Worm (Caenorhabditis elegans) whole organism, L1 larva: ENCODE measurements around the gene nlp-5.

ENCODE experiments used
- C04F5.9 ChIP-seq: sonication (generic microtip); optimal IDR thresholded peaks from 2 replicates; lab custom pipeline; 2016; ENCODE audit warnings: missing genetic modification characterization, missing compliant biosample characterization
- F16B12.6 ChIP-seq: fragments of 150-350 bp; optimal IDR thresholded peaks from 2 replicates; lab custom pipeline; 2014; ENCODE audit warnings: missing biosample characterization, missing genetic modification characterization
- aly-2 ChIP-seq: fragments of 150-350 bp; optimal IDR thresholded peaks from 2 replicates; lab custom pipeline; 2014; ENCODE audit warnings: missing biosample characterization, missing genetic modification characterization
- ceh-82 ChIP-seq, 3 experiments: fragments of 150-350 bp in 1 of 3; sonication (generic microtip) in 2 of 3; optimal IDR thresholded peaks; 2 replicates each; lab custom pipeline; 2014 to 2017; ENCODE audit warnings: missing biosample characterization in 3 of 3, missing genetic modification characterization in 3 of 3
- ceh-88 ChIP-seq: fragments of 200-800 bp; sonication (Bioruptor generic); IDR thresholded peaks from 2 replicates; pipeline ENCODE4 v1.3.6; 2022; ENCODE audit warnings: missing genetic modification characterization, missing compliant biosample characterization
- ceh-90 ChIP-seq: sonication (generic microtip); optimal IDR thresholded peaks from 2 replicates; lab custom pipeline; 2016; ENCODE audit warnings: missing genetic modification characterization, missing compliant biosample characterization
- dpl-1 ChIP-seq, 3 experiments: fragments of 150-350 bp in 2 of 3; sonication (generic microtip) in 1 of 3; optimal IDR thresholded peaks; 2 replicates each; lab custom pipeline; 2014 to 2017; ENCODE audit warnings: missing biosample characterization in 3 of 3, missing genetic modification characterization in 3 of 3, missing genetic modification reagents in 3 of 3
- dsc-1 ChIP-seq: sonication (generic microtip); optimal IDR thresholded peaks from 2 replicates; lab custom pipeline; 2016; ENCODE audit warnings: mild to moderate bottlenecking, missing genetic modification characterization, missing compliant biosample characterization
- elt-3 ChIP-seq, 6 experiments: fragments of 150-350 bp in 1 of 6; sonication (generic microtip); optimal IDR thresholded peaks; 2 replicates each; lab custom pipeline; 2017 to 2018; ENCODE audit warnings: missing biosample characterization in 6 of 6, missing genetic modification characterization in 6 of 6, inconsistent platforms in 1 of 6
- ets-5 ChIP-seq: fragments of 200-800 bp; sonication (Bioruptor generic); IDR thresholded peaks from 2 replicates; pipeline ENCODE4 v1.3.6; 2022; ENCODE audit warnings: missing genetic modification characterization, missing compliant biosample characterization
- fkh-10 ChIP-seq: sonication (generic microtip); optimal IDR thresholded peaks from 2 replicates; lab custom pipeline; 2017; ENCODE audit warnings: missing biosample characterization, missing genetic modification reagents, missing genetic modification characterization
- fkh-8 ChIP-seq: sonication (generic microtip); optimal IDR thresholded peaks from 2 replicates; lab custom pipeline; 2016; ENCODE audit warnings: mild to moderate bottlenecking, missing genetic modification characterization, missing compliant biosample characterization
- fos-1 ChIP-seq: fragments of 150-350 bp; optimal IDR thresholded peaks from 2 replicates; lab custom pipeline; 2014; ENCODE audit warnings: missing biosample characterization, missing genetic modification characterization
- hlh-4 ChIP-seq: sonication (generic microtip); optimal IDR thresholded peaks from 2 replicates; lab custom pipeline; 2016; ENCODE audit warnings: mild to moderate bottlenecking, missing genetic modification characterization, missing compliant biosample characterization
- lin-14 ChIP-seq: fragments of 200-800 bp; sonication (Bioruptor generic); optimal IDR thresholded peaks from 2 replicates; lab custom pipeline; 2018; ENCODE audit warnings: mild to moderate bottlenecking, missing genetic modification characterization, moderate library complexity, missing compliant biosample characterization
- mab-9 ChIP-seq: fragments of 200-800 bp; sonication (Bioruptor generic); IDR thresholded peaks from 2 replicates; pipeline ENCODE4 v1.3.6; 2022; ENCODE audit warnings: missing genetic modification reagents, missing genetic modification characterization, missing compliant biosample characterization
- nhr-11 ChIP-seq: fragments of 150-350 bp; optimal IDR thresholded peaks from 2 replicates; lab custom pipeline; 2014; ENCODE audit warnings: missing biosample characterization, missing genetic modification characterization
- nhr-12 ChIP-seq: sonication (generic microtip); optimal IDR thresholded peaks from 2 replicates; lab custom pipeline; 2017; ENCODE audit warnings: missing biosample characterization, missing genetic modification characterization
- nhr-237 ChIP-seq: fragments of 150-350 bp; optimal IDR thresholded peaks from 2 replicates; lab custom pipeline; 2014; ENCODE audit warnings: missing biosample characterization, missing genetic modification characterization
- nhr-47 ChIP-seq: sonication (generic microtip); optimal IDR thresholded peaks from 2 replicates; lab custom pipeline; 2016; ENCODE audit warnings: mild to moderate bottlenecking, missing genetic modification characterization, moderate library complexity, missing compliant biosample characterization
- nhr-84 ChIP-seq: sonication (generic microtip); optimal IDR thresholded peaks from 2 replicates; lab custom pipeline; 2017; ENCODE audit warnings: missing biosample characterization, missing genetic modification characterization
- nhr-85 ChIP-seq: sonication (generic microtip); peaks from one replicate; lab custom pipeline; 2016; ENCODE audit warnings: missing genetic modification characterization, inconsistent platforms, missing compliant biosample characterization
- pag-3 ChIP-seq: sonication (generic microtip); optimal IDR thresholded peaks from 2 replicates; lab custom pipeline; 2017; ENCODE audit warnings: missing genetic modification characterization, mild to moderate bottlenecking, missing compliant biosample characterization, antibody characterized with exemption, borderline replicate concordance; ENCODE audit not compliant: insufficient read depth
- rnt-1 ChIP-seq: sonication (generic microtip); optimal IDR thresholded peaks from 2 replicates; lab custom pipeline; 2016; ENCODE audit warnings: mild to moderate bottlenecking, missing genetic modification characterization, moderate library complexity, missing compliant biosample characterization
- snpc-4 ChIP-seq: fragments of 150-350 bp; optimal IDR thresholded peaks from 2 replicates; lab custom pipeline; 2014; ENCODE audit warnings: missing biosample characterization, missing genetic modification characterization
- snu-23 ChIP-seq: sonication (generic microtip); optimal IDR thresholded peaks from 2 replicates; lab custom pipeline; 2016; ENCODE audit warnings: missing genetic modification characterization, missing compliant biosample characterization
- sox-4 ChIP-seq: sonication (generic microtip); optimal IDR thresholded peaks from 2 replicates; lab custom pipeline; 2016; ENCODE audit warnings: missing genetic modification characterization, missing compliant biosample characterization
- unc-86 ChIP-seq: sonication (generic microtip); optimal IDR thresholded peaks from 2 replicates; lab custom pipeline; 2016; ENCODE audit warnings: missing genetic modification characterization, missing compliant biosample characterization
- unc-98 ChIP-seq: fragments of 200-800 bp; sonication (Bioruptor generic); IDR thresholded peaks from 2 replicates; pipeline ENCODE4 v1.3.6; 2022; ENCODE audit warnings: missing genetic modification characterization, missing compliant biosample characterization
- xbp-1 ChIP-seq: sonication (generic microtip); optimal IDR thresholded peaks from 2 replicates; lab custom pipeline; 2016; ENCODE audit warnings: missing genetic modification characterization, missing compliant biosample characterization
- zag-1 ChIP-seq: fragments of 150-350 bp; optimal IDR thresholded peaks from 2 replicates; lab custom pipeline; 2014; ENCODE audit warnings: missing biosample characterization, missing genetic modification characterization
- zip-4 ChIP-seq: fragments of 200-800 bp; sonication (Bioruptor generic); optimal IDR thresholded peaks from 2 replicates; lab custom pipeline; 2018; ENCODE audit warnings: mild to moderate bottlenecking, missing genetic modification characterization, moderate library complexity, missing compliant biosample characterization
- ztf-11 ChIP-seq, 2 experiments: sonication (generic microtip); optimal IDR thresholded peaks; 2 replicates each; lab custom pipeline; 2016 to 2017; ENCODE audit warnings: missing genetic modification characterization in 2 of 2, missing biosample characterization in 1 of 2, missing compliant biosample characterization in 1 of 2
- ztf-4 ChIP-seq: fragments of 150-350 bp; optimal IDR thresholded peaks from 2 replicates; lab custom pipeline; 2014; ENCODE audit warnings: missing biosample characterization, missing genetic modification characterization

Gene nlp-5

ce11 chrII:8216433-8216832 lies 21.8 kb upstream of the nlp-5 start, which contains the start of gene M110.3 (continued):
- peak; percentile 68 for TF ChIP-seq lin-14 (GFP tag; lab: Kevin White, UChicago)
- no peak for TF ChIP-seq zag-1
- TF ChIP-seq fos-1 (tag; lab: Kevin White, UChicago), result no peak
- peak in 2 of 6 experiments; percentile 2 to 17 for TF ChIP-seq elt-3 (tag; optimal IDR thresholded peaks at IDR 0.05; lab: Kevin White, UChicago)
- peak; percentile 18 to 58 (median 42) for TF ChIP-seq dpl-1 (GFP tag; optimal IDR thresholded peaks at IDR 0.05; lab: Kevin White, UChicago)
- peak; percentile 47 for TF ChIP-seq zip-4 (GFP tag; lab: Kevin White, UChicago)
- peak; percentile 50 for TF ChIP-seq nhr-47 (tag; lab: Kevin White, UChicago)
- TF ChIP-seq fkh-10 (GFP tag; lab: Kevin White, UChicago), result no peak

- TF ChIP-seq dsc-1 (tag; lab: Kevin White, UChicago) (no peak), snu-23 (GFP tag; lab: Kevin White, UChicago) (no peak)
These were observed 21.3 kb upstream of the nlp-5 start, which contains the start of gene ifg-1 for ce11 chrII:8216922-8217321. Gene ifg-1, plus strand, starts transcription at chrII:8217222.

- no peak for TF ChIP-seq ceh-90 (tag; lab: Kevin White, UChicago)
- TF ChIP-seq nhr-12 (tag; lab: Kevin White, UChicago), result no peak
- TF ChIP-seq lin-14 (GFP tag; lab: Kevin White, UChicago), result no peak
- TF ChIP-seq fkh-8, result no peak
- TF ChIP-seq pag-3 (tag; lab: Kevin White, UChicago), result no peak
- no peak for TF ChIP-seq ceh-88 (GFP tag; lab: Robert Waterston, UW)
- no peak for TF ChIP-seq zag-1
- no peak for TF ChIP-seq hlh-4 (tag; lab: Kevin White, UChicago)
- TF ChIP-seq unc-86 (tag; lab: Kevin White, UChicago), result no peak
- no peak for TF ChIP-seq xbp-1 (tag; lab: Kevin White, UChicago)
- TF ChIP-seq sox-4 (tag; lab: Kevin White, UChicago), result no peak
- no peak for TF ChIP-seq ztf-4 (tag; lab: Kevin White, UChicago)
These were observed 20.0 kb upstream of the nlp-5 start for ce11 chrII:8218266-8218665.

DNA sequence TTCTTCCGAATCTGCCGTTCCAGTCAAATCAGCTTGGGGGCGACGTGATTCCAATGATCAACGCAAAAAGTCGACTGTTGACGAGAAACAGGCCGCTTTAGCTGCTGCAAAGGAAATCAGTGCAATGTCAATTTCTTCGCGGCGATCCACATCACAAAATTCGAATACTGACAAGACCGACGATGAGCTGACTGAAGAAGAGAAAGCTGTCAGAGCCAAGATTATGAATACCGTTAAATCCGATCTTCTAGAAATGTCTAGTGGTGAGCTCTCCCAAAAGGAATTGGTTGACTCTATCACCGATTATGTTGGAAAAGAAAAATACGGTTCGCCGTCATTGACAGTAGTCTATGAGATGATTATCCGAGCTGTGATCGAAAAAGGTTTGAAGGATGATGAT lies 18.0 kb upstream of the nlp-5 start:
- TF ChIP-seq xbp-1 (tag; lab: Kevin White, UChicago) (no peak), hlh-4 (tag; lab: Kevin White, UChicago) (no peak), ceh-82 (tag; optimal IDR thresholded peaks at IDR 0.05; lab: Kevin White, UChicago) (no peak), nhr-12 (tag; lab: Kevin White, UChicago) (no peak), nhr-85 (no peak), nhr-84 (tag; lab: Kevin White, UChicago) (no peak), F16B12.6 (tag; lab: Kevin White, UChicago) (no peak), ztf-11 (tag; optimal IDR thresholded peaks at IDR 0.05; lab: Kevin White, UChicago) (no peak), nhr-47 (tag; lab: Kevin White, UChicago) (no peak), C04F5.9 (tag; lab: Kevin White, UChicago) (no peak), dpl-1 (GFP tag; optimal IDR thresholded peaks at IDR 0.05; lab: Kevin White, UChicago) (no peak), nhr-237 (no peak), aly-2 (tag; lab: Kevin White, UChicago) (no peak), ets-5 (GFP tag; lab: Robert Waterston, UW) (no peak), unc-98 (GFP tag; lab: Robert Waterston, UW) (no peak), nhr-11 (no peak), snpc-4 (no peak), rnt-1 (tag; lab: Kevin White, UChicago) (no peak), mab-9 (GFP tag; lab: Robert Waterston, UW) (no peak)
